Fruit fly (Drosophila melanogaster) whole organism, embryonic: ENCODE data around the gene CG6051.

Experiments
- Atf3 ChIP-seq: fragments of 200-800 bp; sonication (Bioruptor generic); optimal IDR thresholded peaks from 3 replicates; lab custom pipeline; 2016; ENCODE audit warnings: missing biosample characterization, missing genetic modification characterization
- Blimp-1 ChIP-seq: fragments of 200-800 bp; sonication (Bioruptor generic); optimal IDR thresholded peaks from 3 replicates; lab custom pipeline; 2018; ENCODE audit warnings: missing biosample characterization, missing genetic modification characterization, mild to moderate bottlenecking, moderate library complexity, missing genetic modification reagents
- C15 ChIP-seq: fragments of 200-800 bp; sonication (Bioruptor generic); IDR thresholded peaks from 3 replicates; pipeline ENCODE4 v1.3.6; 2022; ENCODE audit warnings: missing biosample characterization, missing genetic modification characterization
- CG10147 ChIP-seq: fragments of 200-800 bp; sonication (Bioruptor generic); optimal IDR thresholded peaks from 2 replicates; lab custom pipeline; 2019; ENCODE audit warnings: missing biosample characterization, mild to moderate bottlenecking, missing genetic modification characterization, moderate library complexity
- CG11093 ChIP-seq: fragments of 200-800 bp; sonication (Bioruptor generic); IDR thresholded peaks from 3 replicates; pipeline ENCODE4 v1.3.6; 2022; ENCODE audit warnings: missing biosample characterization, missing genetic modification characterization
- CG12391 ChIP-seq: fragments of 200-800 bp; sonication (Bioruptor generic); optimal IDR thresholded peaks from 3 replicates; lab custom pipeline; 2018; ENCODE audit warnings: missing biosample characterization, mild to moderate bottlenecking, missing genetic modification characterization, moderate library complexity
- CG12659 ChIP-seq: fragments of 200-800 bp; sonication (Bioruptor generic); optimal IDR thresholded peaks from 3 replicates; lab custom pipeline; 2017; ENCODE audit warnings: mild to moderate bottlenecking, missing biosample characterization, missing genetic modification reagents, missing genetic modification characterization
- CG12769 ChIP-seq: fragments of 200-800 bp; sonication (Bioruptor generic); optimal IDR thresholded peaks from 2 replicates; lab custom pipeline; 2019; ENCODE audit warnings: missing biosample characterization, mild to moderate bottlenecking, missing genetic modification characterization, moderate library complexity
- CG15601 ChIP-seq: fragments of 200-800 bp; sonication (Bioruptor generic); optimal IDR thresholded peaks from 3 replicates; lab custom pipeline; 2019; ENCODE audit warnings: missing biosample characterization, mild to moderate bottlenecking, missing genetic modification characterization, moderate library complexity
- CG2116 ChIP-seq: fragments of 200-800 bp; sonication (Bioruptor generic); optimal IDR thresholded peaks from 3 replicates; lab custom pipeline; 2018; ENCODE audit warnings: missing biosample characterization, mild to moderate bottlenecking, missing genetic modification characterization
- CG31441 ChIP-seq: fragments of 200-800 bp; sonication (Bioruptor generic); IDR thresholded peaks from 2 replicates; pipeline ENCODE4 v1.3.6; 2022; ENCODE audit warnings: missing biosample characterization, missing genetic modification characterization
- CG3281 ChIP-seq: fragments of 200-800 bp; sonication (Bioruptor generic); optimal IDR thresholded peaks from 3 replicates; lab custom pipeline; 2017; ENCODE audit warnings: missing biosample characterization, mild to moderate bottlenecking, missing genetic modification characterization
- CG3995 ChIP-seq: fragments of 200-800 bp; sonication (Bioruptor generic); optimal IDR thresholded peaks from 3 replicates; lab custom pipeline; 2016; ENCODE audit warnings: missing biosample characterization, missing genetic modification characterization
- CG4328 ChIP-seq: fragments of 200-800 bp; sonication (Bioruptor generic); optimal IDR thresholded peaks from 3 replicates; lab custom pipeline; 2017; ENCODE audit warnings: missing biosample characterization, missing genetic modification reagents, missing genetic modification characterization
- CG6765 ChIP-seq: fragments of 200-800 bp; sonication (Bioruptor generic); optimal IDR thresholded peaks from 3 replicates; lab custom pipeline; 2017; ENCODE audit warnings: missing biosample characterization, mild to moderate bottlenecking, missing genetic modification characterization
- CG7556 ChIP-seq: fragments of 200-800 bp; sonication (Bioruptor generic); optimal IDR thresholded peaks from 2 replicates; lab custom pipeline; 2017; ENCODE audit warnings: missing biosample characterization, mild to moderate bottlenecking, missing genetic modification characterization
- CG8281 ChIP-seq: fragments of 200-800 bp; sonication (Bioruptor generic); optimal IDR thresholded peaks from 2 replicates; lab custom pipeline; 2018; ENCODE audit warnings: missing biosample characterization, mild to moderate bottlenecking, missing genetic modification characterization, moderate library complexity
- CG8388 ChIP-seq: fragments of 200-800 bp; sonication (Bioruptor generic); optimal IDR thresholded peaks from 2 replicates; lab custom pipeline; 2019; ENCODE audit warnings: missing biosample characterization, mild to moderate bottlenecking, missing genetic modification characterization, moderate library complexity
- CG8924 ChIP-seq: fragments of 200-800 bp; optimal IDR thresholded peaks from 3 replicates; lab custom pipeline; 2019; ENCODE audit warnings: missing biosample characterization, mild to moderate bottlenecking, missing genetic modification characterization, moderate library complexity
- CG9215 ChIP-seq: fragments of 200-800 bp; sonication (Bioruptor generic); IDR thresholded peaks from 2 replicates; pipeline ENCODE4 v1.3.6; 2022; ENCODE audit warnings: missing biosample characterization, missing genetic modification characterization
- CG9437 ChIP-seq: fragments of 200-800 bp; sonication (Bioruptor generic); optimal IDR thresholded peaks from 2 replicates; lab custom pipeline; 2018; ENCODE audit warnings: missing biosample characterization, mild to moderate bottlenecking, missing genetic modification characterization
- CG9727 ChIP-seq: fragments of 200-800 bp; sonication (Bioruptor generic); optimal IDR thresholded peaks from 3 replicates; lab custom pipeline; 2017; ENCODE audit warnings: missing biosample characterization, mild to moderate bottlenecking, missing genetic modification characterization
- CoRest ChIP-seq: fragments of 200-800 bp; sonication (Bioruptor generic); optimal IDR thresholded peaks from 3 replicates; lab custom pipeline; 2018; ENCODE audit warnings: missing biosample characterization, mild to moderate bottlenecking, missing genetic modification characterization, moderate library complexity
- CrebB ChIP-seq: fragments of 200-800 bp; sonication (Bioruptor generic); optimal IDR thresholded peaks from 3 replicates; lab custom pipeline; 2018; ENCODE audit warnings: missing biosample characterization, mild to moderate bottlenecking, missing genetic modification characterization
- D19A ChIP-seq: fragments of 200-800 bp; optimal IDR thresholded peaks from 3 replicates; lab custom pipeline; 2019; ENCODE audit warnings: missing biosample characterization, mild to moderate bottlenecking, missing genetic modification characterization, moderate library complexity
- Dbx ChIP-seq: fragments of 200-800 bp; sonication (Bioruptor generic); IDR thresholded peaks from 3 replicates; pipeline ENCODE4 v1.3.6; 2022; ENCODE audit warnings: missing biosample characterization, missing genetic modification characterization
- Elba2 ChIP-seq: fragments of 200-800 bp; sonication (Bioruptor generic); optimal IDR thresholded peaks from 3 replicates; lab custom pipeline; 2016; ENCODE audit warnings: missing biosample characterization, missing genetic modification characterization
- HLH54F ChIP-seq: fragments of 200-800 bp; sonication (Bioruptor generic); optimal IDR thresholded peaks from 3 replicates; lab custom pipeline; 2016; ENCODE audit warnings: missing biosample characterization, missing genetic modification characterization
- Opbp ChIP-seq: fragments of 200-800 bp; sonication (Bioruptor generic); IDR thresholded peaks from 3 replicates; pipeline ENCODE4 v1.3.6; 2022; ENCODE audit warnings: missing biosample characterization, missing genetic modification characterization; ENCODE audit not compliant: partially characterized antibody
- Rfx ChIP-seq: fragments of 200-800 bp; sonication (Bioruptor generic); IDR thresholded peaks from 2 replicates; pipeline ENCODE4 v1.3.6; 2022; ENCODE audit warnings: missing biosample characterization, missing genetic modification characterization
- Vsx1 ChIP-seq: fragments of 200-800 bp; sonication (Bioruptor generic); optimal IDR thresholded peaks from 2 replicates; lab custom pipeline; 2017; ENCODE audit warnings: missing biosample characterization, mild to moderate bottlenecking, missing genetic modification characterization, missing genetic modification reagents
- al ChIP-seq: fragments of 200-800 bp; sonication (Bioruptor generic); IDR thresholded peaks from 2 replicates; pipeline ENCODE4 v1.3.6; 2022; ENCODE audit warnings: missing biosample characterization, missing genetic modification characterization
- cad ChIP-seq: fragments of >200 bp; optimal IDR thresholded peaks from 2 replicates; lab custom pipeline; 2017; ENCODE audit warnings: missing biosample characterization, missing genetic modification characterization
- cg ChIP-seq: fragments of 200-800 bp; sonication (Bioruptor generic); optimal IDR thresholded peaks from 3 replicates; lab custom pipeline; 2019; ENCODE audit warnings: missing biosample characterization, mild to moderate bottlenecking, missing genetic modification characterization, moderate library complexity
- chm ChIP-seq: fragments of 200-800 bp; sonication (Bioruptor generic); IDR thresholded peaks from 2 replicates; pipeline ENCODE4 v1.3.6; 2022; ENCODE audit warnings: missing biosample characterization, missing genetic modification characterization
- crp ChIP-seq, 2 experiments: fragments of 200-800 bp; sonication (Bioruptor generic); optimal IDR thresholded peaks; 2 replicates in 1 of 2; 3 replicates in 1 of 2; lab custom pipeline; 2017; ENCODE audit warnings: missing biosample characterization in 2 of 2, missing genetic modification characterization in 2 of 2, mild to moderate bottlenecking in 1 of 2, moderate library complexity in 1 of 2
- dmrt11E ChIP-seq: fragments of 200-800 bp; sonication (Bioruptor generic); optimal IDR thresholded peaks from 3 replicates; lab custom pipeline; 2018; ENCODE audit warnings: missing biosample characterization, mild to moderate bottlenecking, missing genetic modification characterization, moderate library complexity
- dpn ChIP-seq, 2 experiments: fragments of 200-800 bp; sonication (Bioruptor generic); optimal IDR thresholded peaks; 3 replicates each; lab custom pipeline; 2016; ENCODE audit warnings: missing biosample characterization in 2 of 2, missing genetic modification characterization in 2 of 2
- ems ChIP-seq: fragments of 200-800 bp; sonication (Bioruptor generic); optimal IDR thresholded peaks from 3 replicates; lab custom pipeline; 2016; ENCODE audit warnings: missing biosample characterization, missing genetic modification characterization
- fu2 ChIP-seq: fragments of 200-800 bp; sonication (Bioruptor generic); optimal IDR thresholded peaks from 2 replicates; lab custom pipeline; 2016; ENCODE audit warnings: missing biosample characterization, missing genetic modification characterization
- gem ChIP-seq: fragments of 200-800 bp; sonication (Bioruptor generic); optimal IDR thresholded peaks from 2 replicates; lab custom pipeline; 2019; ENCODE audit warnings: missing biosample characterization, mild to moderate bottlenecking, missing genetic modification characterization, moderate library complexity
- ind ChIP-seq: fragments of 200-800 bp; sonication (Bioruptor generic); optimal IDR thresholded peaks from 3 replicates; lab custom pipeline; 2016; ENCODE audit warnings: missing biosample characterization, missing genetic modification characterization
- jumu ChIP-seq: fragments of 200-800 bp; sonication (Bioruptor generic); optimal IDR thresholded peaks from 3 replicates; lab custom pipeline; 2016; ENCODE audit warnings: missing biosample characterization, missing genetic modification characterization
- ro ChIP-seq: fragments of 200-800 bp; sonication (Bioruptor generic); IDR thresholded peaks from 2 replicates; pipeline ENCODE4 v1.3.6; 2022; ENCODE audit warnings: missing biosample characterization, missing genetic modification characterization
- sd ChIP-seq: fragments of 200-800 bp; sonication (Bioruptor generic); optimal IDR thresholded peaks from 3 replicates; lab custom pipeline; 2018; ENCODE audit warnings: missing biosample characterization, mild to moderate bottlenecking, missing genetic modification characterization, moderate library complexity
- sug ChIP-seq: fragments of 200-800 bp; optimal IDR thresholded peaks from 2 replicates; lab custom pipeline; 2019; ENCODE audit warnings: missing biosample characterization, mild to moderate bottlenecking, missing genetic modification characterization, moderate library complexity
- toy ChIP-seq: fragments of 200-800 bp; sonication (Bioruptor generic); IDR thresholded peaks from 2 replicates; pipeline ENCODE4 v1.3.6; 2022; ENCODE audit warnings: missing biosample characterization, missing genetic modification characterization
- trem ChIP-seq: fragments of 200-800 bp; optimal IDR thresholded peaks from 3 replicates; lab custom pipeline; 2019; ENCODE audit warnings: missing biosample characterization, mild to moderate bottlenecking, missing genetic modification characterization, moderate library complexity
- unc-4 ChIP-seq: fragments of 200-800 bp; sonication (Bioruptor generic); IDR thresholded peaks from 2 replicates; pipeline ENCODE4 v1.3.6; 2022; ENCODE audit warnings: missing biosample characterization, missing genetic modification characterization; ENCODE audit not compliant: partially characterized antibody

Gene CG6051

DNA sequence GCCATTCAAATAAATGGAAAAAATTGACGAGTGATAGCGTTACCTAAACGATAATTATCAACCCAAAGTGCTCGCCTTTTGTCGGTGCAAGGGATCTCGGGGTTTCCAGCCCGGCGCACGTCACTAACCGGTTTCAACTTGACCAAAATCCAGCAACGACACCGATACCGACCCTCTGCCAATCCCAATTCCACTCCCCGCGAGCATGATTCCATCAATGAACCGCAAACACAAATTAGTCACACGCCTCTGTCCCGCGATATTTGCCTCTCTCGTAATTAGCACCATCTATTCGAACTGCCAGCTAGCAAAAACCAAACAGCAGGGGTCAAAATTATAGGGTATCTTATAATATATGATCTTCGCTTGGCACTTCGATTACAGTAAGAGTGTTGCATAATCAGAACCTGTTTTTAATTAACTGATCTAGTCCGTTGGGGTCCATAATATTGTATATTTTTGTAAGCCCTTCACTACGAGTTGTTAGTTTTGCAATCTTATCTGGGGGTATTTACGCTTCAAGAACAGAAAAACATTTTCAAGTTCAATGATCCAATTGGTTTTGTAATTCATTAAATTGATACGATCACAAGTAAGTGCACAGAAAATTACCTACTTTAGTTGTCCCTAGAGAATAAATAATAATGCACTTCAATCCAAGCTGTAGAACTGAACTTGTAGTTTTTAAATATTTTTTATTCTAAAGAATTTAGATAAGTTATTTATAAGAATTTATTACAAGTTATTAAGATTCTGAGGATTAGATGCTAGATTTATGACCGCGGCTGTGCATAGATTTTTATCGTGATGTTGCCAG lies 2.4 kb upstream of the CG6051 start (continued):
- peak; percentile 22 for TF ChIP-seq trem (tag; lab: Kevin White, UChicago)
- peak; percentile 64 for TF ChIP-seq CG9437
- TF ChIP-seq unc-4 (GFP tag; lab: Robert Waterston, UW), result no peak
- TF ChIP-seq CG9727 (GFP tag; lab: Kevin White, UChicago), result peak; percentile 70
- TF ChIP-seq CG8924 (tag; lab: Kevin White, UChicago), result peak; percentile 70
- peak; percentile 67 for TF ChIP-seq CG7556 (GFP tag; lab: Kevin White, UChicago)
- peak; percentile 14 for TF ChIP-seq CG8388 (GFP tag; lab: Kevin White, UChicago)
- TF ChIP-seq CG4328 (GFP tag; lab: Kevin White, UChicago), result no peak
- TF ChIP-seq CG12659 (GFP tag; lab: Kevin White, UChicago), result peak; percentile 62
- TF ChIP-seq sd (tag; lab: Kevin White, UChicago), result no peak
- TF ChIP-seq CG12391 (tag; lab: Kevin White, UChicago), result peak; percentile 53
- TF ChIP-seq chm (GFP tag; lab: Robert Waterston, UW), result no peak
- TF ChIP-seq sug (tag; lab: Kevin White, UChicago), result peak; percentile 43
- peak; percentile 85 for TF ChIP-seq CG3281 (GFP tag; lab: Kevin White, UChicago)
- peak; percentile 38 for TF ChIP-seq Rfx (GFP tag; lab: Robert Waterston, UW)
- TF ChIP-seq CG9215, result peak; percentile 36
- peak; percentile 10 for TF ChIP-seq CG2116 (GFP tag; lab: Kevin White, UChicago)
- TF ChIP-seq ems (GFP tag; lab: Kevin White, UChicago), result peak; percentile 8
- peak; percentile 48 for TF ChIP-seq ind (GFP tag; lab: Kevin White, UChicago)
- TF ChIP-seq CG15601 (tag; lab: Kevin White, UChicago), result peak; percentile 21
- no peak for TF ChIP-seq C15
- peak; percentile 72 for TF ChIP-seq CG12769
- TF ChIP-seq CG3995 (GFP tag; lab: Kevin White, UChicago), result no peak
- no peak for TF ChIP-seq crp (GFP tag; optimal IDR thresholded peaks at IDR 0.05; lab: Kevin White, UChicago)
- peak; percentile 78 for TF ChIP-seq CG10147 (GFP tag; lab: Kevin White, UChicago)
- no peak for TF ChIP-seq cg (GFP tag; lab: Kevin White, UChicago)
- TF ChIP-seq CoRest (tag; lab: Kevin White, UChicago), result peak; percentile 71
- TF ChIP-seq gem (tag; lab: Kevin White, UChicago), result peak; percentile 72
- no peak for TF ChIP-seq ro (GFP tag; lab: Robert Waterston, UW)
- TF ChIP-seq CG11093 (GFP tag; lab: Robert Waterston, UW), result no peak
- no peak for TF ChIP-seq CG8281 (tag; lab: Kevin White, UChicago)
- TF ChIP-seq Atf3, result no peak
- peak; percentile 70 for TF ChIP-seq CG31441
- no peak for TF ChIP-seq jumu
- no peak for TF ChIP-seq Opbp (GFP tag; lab: Robert Waterston, UW)
- TF ChIP-seq Vsx1 (GFP tag; lab: Kevin White, UChicago), result peak; percentile 82
- TF ChIP-seq dmrt11E (tag; lab: Kevin White, UChicago), result peak; percentile 9
- peak; percentile 19 to 22 for TF ChIP-seq dpn (GFP tag; optimal IDR thresholded peaks at IDR 0.05; lab: Kevin White, UChicago)
- no peak for TF ChIP-seq cad (GFP tag; lab: Kevin White, UChicago)
- TF ChIP-seq toy (GFP tag; lab: Robert Waterston, UW), result no peak
- TF ChIP-seq fu2 (GFP tag; lab: Kevin White, UChicago), result no peak
- no peak for TF ChIP-seq CrebB (tag; lab: Kevin White, UChicago)
- peak; percentile 55 for TF ChIP-seq D19A (tag; lab: Kevin White, UChicago)
- peak; percentile 12 for TF ChIP-seq Blimp-1 (GFP tag; lab: Kevin White, UChicago)
- 0 out of 3 replicates have a peak, but pooled peaks have one; percentile 12 for TF ChIP-seq Dbx (GFP tag; lab: Robert Waterston, UW)
- TF ChIP-seq al, result peak; percentile 43
- TF ChIP-seq HLH54F (GFP tag; lab: Kevin White, UChicago), result peak; percentile 37
- peak; percentile 29 for TF ChIP-seq CG6765 (GFP tag; lab: Kevin White, UChicago)
- no peak for TF ChIP-seq Elba2 (GFP tag; lab: Kevin White, UChicago)
